Fruit fly (Drosophila melanogaster) whole organism, adult: ENCODE results near the gene GstD4.

Source experiments
- CG5204 ChIP-seq: fragments of 200-800 bp; sonication (Bioruptor generic); optimal IDR thresholded peaks from 2 replicates; lab custom pipeline; 2016; ENCODE audit warnings: missing biosample characterization, missing genetic modification characterization
- CG7045 ChIP-seq: fragments of 200-800 bp; sonication (Bioruptor generic); optimal IDR thresholded peaks from 2 replicates; lab custom pipeline; 2017; ENCODE audit warnings: missing biosample characterization, mild to moderate bottlenecking, missing genetic modification characterization
- Mnt ChIP-seq: fragments of 200-800 bp; sonication (Bioruptor generic); optimal IDR thresholded peaks from 2 replicates; lab custom pipeline; 2016; ENCODE audit warnings: missing biosample characterization, mild to moderate bottlenecking, missing genetic modification characterization
- cnc ChIP-seq, 2 experiments: fragments of >200 bp; optimal IDR thresholded peaks; 2 replicates each; lab custom pipeline; 2017
- kay ChIP-seq: fragments of 200-800 bp; sonication (Bioruptor generic); peaks from one replicate; lab custom pipeline; 2016; ENCODE audit warnings: missing biosample characterization, missing genetic modification characterization, borderline replicate concordance
- pad ChIP-seq: fragments of 200-800 bp; sonication (Bioruptor generic); optimal IDR thresholded peaks from 3 replicates; lab custom pipeline; 2017; ENCODE audit warnings: missing biosample characterization, missing genetic modification characterization, mild to moderate bottlenecking, moderate library complexity, missing genetic modification reagents

DNA sequence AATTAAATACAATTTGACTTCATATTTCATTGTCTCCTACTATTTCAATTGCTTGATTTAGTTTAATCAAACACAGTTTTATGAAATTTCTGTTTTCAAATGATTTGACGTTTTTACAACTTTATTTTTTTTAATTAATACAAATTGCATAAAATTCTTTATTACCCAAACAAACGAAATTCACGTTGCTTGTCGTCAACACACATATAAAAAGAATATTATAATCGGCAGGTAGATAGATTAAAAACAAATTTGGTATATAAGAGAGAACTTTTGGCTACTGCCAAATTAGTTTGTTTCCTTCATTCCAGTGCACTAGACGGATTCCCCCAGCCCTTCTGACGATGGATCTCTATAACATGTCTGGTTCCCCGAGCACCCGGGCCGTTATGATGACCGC, 2.9 kb downstream of the GstD4 start, which contains the start of gene GstD6:
- TF ChIP-seq kay, result no peak
- no peak for TF ChIP-seq Mnt (GFP tag; lab: Kevin White, UChicago)
- no peak for TF ChIP-seq CG5204 (GFP tag; lab: Kevin White, UChicago)
- no peak for TF ChIP-seq cnc (optimal IDR thresholded peaks at IDR 0.05; lab: Kevin White, UChicago)
- no peak for TF ChIP-seq CG7045 (GFP tag; lab: Kevin White, UChicago)
- no peak for TF ChIP-seq pad (GFP tag; lab: Kevin White, UChicago)
